Worm (Caenorhabditis elegans) whole organism, midembryonic: ENCODE measurements around the gene F32E10.8.
A peak's percentile ranks its signal among the peaks of the same experiment; 100 is the strongest.
"Not testable (repeated sequence)": the region's sequence is repeated elsewhere in the genome, so short reads cannot be mapped to it uniquely, and the experiment has no call there.

Experiments
- T22C8.4 ChIP-seq: fragments of 200-800 bp; sonication (Bioruptor generic); IDR thresholded peaks from 2 replicates; pipeline ENCODE4 v1.3.6; 2022; ENCODE audit warnings: missing genetic modification characterization, missing compliant biosample characterization
- cog-1 ChIP-seq: sonication (generic microtip); optimal IDR thresholded peaks from 2 replicates; lab custom pipeline; 2016; ENCODE audit warnings: missing genetic modification characterization, missing compliant biosample characterization
- flt-1 ChIP-seq: fragments of 200-800 bp; sonication (Bioruptor generic); IDR thresholded peaks from 2 replicates; pipeline ENCODE4 v1.3.6; 2022; ENCODE audit warnings: missing genetic modification characterization, missing compliant biosample characterization
- klf-2 ChIP-seq: fragments of 200-800 bp; sonication (Bioruptor generic); conservative IDR thresholded peaks from 2 replicates; pipeline ENCODE4 v1.3.6; 2022; ENCODE audit warnings: missing genetic modification reagents, missing genetic modification characterization, missing compliant biosample characterization
- med-1 ChIP-seq: sonication (generic microtip); optimal IDR thresholded peaks from 2 replicates; lab custom pipeline; 2017; ENCODE audit warnings: missing genetic modification characterization, mild to moderate bottlenecking, missing compliant biosample characterization, antibody characterized with exemption, missing genetic modification reagents; ENCODE audit not compliant: insufficient read depth
- ref-1 ChIP-seq: fragments of 200-800 bp; sonication (Bioruptor generic); conservative IDR thresholded peaks from 2 replicates; pipeline ENCODE4 v1.3.6; 2022; ENCODE audit warnings: missing genetic modification reagents, missing genetic modification characterization, missing compliant biosample characterization
- tab-1 ChIP-seq: fragments of 200-800 bp; sonication (Bioruptor generic); IDR thresholded peaks from 2 replicates; pipeline ENCODE4 v1.3.6; 2022; ENCODE audit warnings: missing genetic modification characterization, missing compliant biosample characterization
- ztf-23 ChIP-seq: fragments of 200-800 bp; sonication (Bioruptor generic); IDR thresholded peaks from 2 replicates; pipeline ENCODE4 v1.3.6; 2022; ENCODE audit warnings: missing genetic modification reagents, missing genetic modification characterization, missing compliant biosample characterization
- ztf-29 ChIP-seq: fragments of 200-800 bp; sonication (Bioruptor generic); IDR thresholded peaks from 2 replicates; pipeline ENCODE4 v1.3.6; 2022; ENCODE audit warnings: missing genetic modification reagents, missing genetic modification characterization, missing compliant biosample characterization

F32E10.8 gene

ce11 chrIV:7558653-7559052, 8.8 kb upstream of the F32E10.8 start:
- no peak for TF ChIP-seq ref-1
- TF ChIP-seq med-1 (GFP tag; lab: Kevin White, UChicago), result no peak
- no peak for TF ChIP-seq ztf-29 (GFP tag; lab: Robert Waterston, UW)
- no peak for TF ChIP-seq cog-1 (tag; lab: Kevin White, UChicago)
- no peak for TF ChIP-seq flt-1 (GFP tag; lab: Robert Waterston, UW)
- no peak for TF ChIP-seq T22C8.4 (GFP tag; lab: Robert Waterston, UW)
- no peak for TF ChIP-seq klf-2

ce11 chrIV:7559237-7559636, 8.2 kb upstream of the F32E10.8 start:
- no peak for TF ChIP-seq tab-1 (GFP tag; lab: Robert Waterston, UW)
- no peak for TF ChIP-seq cog-1 (tag; lab: Kevin White, UChicago)
- no peak for TF ChIP-seq med-1 (GFP tag; lab: Kevin White, UChicago)
- no peak for TF ChIP-seq ztf-23
- no peak for TF ChIP-seq klf-2
- TF ChIP-seq T22C8.4 (GFP tag; lab: Robert Waterston, UW), result no peak
- no peak for TF ChIP-seq ztf-29 (GFP tag; lab: Robert Waterston, UW)
- no peak for TF ChIP-seq ref-1
- TF ChIP-seq flt-1 (GFP tag; lab: Robert Waterston, UW), result no peak

- no peak for TF ChIP-seq ztf-23
- TF ChIP-seq T22C8.4 (GFP tag; lab: Robert Waterston, UW), result no peak
- TF ChIP-seq med-1 (GFP tag; lab: Kevin White, UChicago), result no peak
- TF ChIP-seq klf-2, result no peak
These were observed 5.7 kb upstream of the F32E10.8 start, which contains the start of gene ima-3 for ce11 chrIV:7561614-7562142. TSS of gene ima-3 (minus strand) at chrIV:7561664.

- not testable (repeated sequence) for TF ChIP-seq med-1 (GFP tag; lab: Kevin White, UChicago); cog-1 (tag; lab: Kevin White, UChicago); T22C8.4 (GFP tag; lab: Robert Waterston, UW)
These were observed 3.6 kb upstream of the F32E10.8 start, which contains the start of gene F32E10.9 for ce11 chrIV:7563850-7564249. TSS of gene F32E10.9 (minus strand) at chrIV:7563950.

- TF ChIP-seq ztf-23, result no peak
- TF ChIP-seq med-1 (GFP tag; lab: Kevin White, UChicago), result no peak
- no peak for TF ChIP-seq T22C8.4 (GFP tag; lab: Robert Waterston, UW)
- no peak for TF ChIP-seq ref-1
- no peak for TF ChIP-seq klf-2
- TF ChIP-seq flt-1 (GFP tag; lab: Robert Waterston, UW), result no peak
- TF ChIP-seq ztf-29 (GFP tag; lab: Robert Waterston, UW), result no peak
- no peak for TF ChIP-seq cog-1 (tag; lab: Kevin White, UChicago)
- no peak for TF ChIP-seq tab-1 (GFP tag; lab: Robert Waterston, UW)
These were observed 1.2 kb downstream of the F32E10.8 start, which contains the start of gene clec-180 for ce11 chrIV:7568593-7568992. TSS of gene clec-180 (plus strand) at chrIV:7568893.

DNA sequence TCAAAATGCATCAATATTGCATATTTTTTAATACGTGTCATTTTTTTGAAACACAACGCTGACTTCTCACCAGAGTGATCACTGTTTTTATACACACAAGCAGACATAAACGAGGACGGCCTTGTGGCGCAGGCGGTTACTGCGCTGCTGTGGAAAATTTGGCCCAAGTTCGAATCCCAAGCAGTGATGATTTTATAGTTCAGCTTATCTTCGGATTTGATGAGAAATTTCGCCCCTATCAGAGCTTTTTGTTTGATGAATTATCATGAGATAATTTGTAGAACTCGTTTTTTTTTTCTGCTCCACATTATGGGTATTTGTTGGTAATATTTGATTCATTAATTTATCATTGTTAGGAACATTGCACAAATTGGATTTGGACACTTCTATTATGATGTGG, 6.5 kb downstream of the F32E10.8 start:
- TF ChIP-seq ztf-29 (GFP tag; lab: Robert Waterston, UW), result peak; percentile 97
- TF ChIP-seq ref-1, result peak; percentile 92
- TF ChIP-seq flt-1 (GFP tag; lab: Robert Waterston, UW), result peak; percentile 97
- peak; percentile 96 for TF ChIP-seq ztf-23
- peak; percentile 89 for TF ChIP-seq cog-1 (tag; lab: Kevin White, UChicago)
- TF ChIP-seq med-1 (GFP tag; lab: Kevin White, UChicago), result peak; percentile 89
- peak; percentile 97 for TF ChIP-seq tab-1 (GFP tag; lab: Robert Waterston, UW)
- TF ChIP-seq klf-2, result peak; percentile 94
- peak; percentile 94 for TF ChIP-seq T22C8.4 (GFP tag; lab: Robert Waterston, UW)

- TF ChIP-seq T22C8.4 (GFP tag; lab: Robert Waterston, UW) (0 out of 2 replicates have a peak, but pooled peaks have one; percentile 8), tab-1 (GFP tag; lab: Robert Waterston, UW) (no peak), cog-1 (tag; lab: Kevin White, UChicago) (no peak), ztf-29 (GFP tag; lab: Robert Waterston, UW) (no peak), ztf-23 (no peak)
These were observed 7.9 kb downstream of the F32E10.8 start, which contains the start of gene cec-4 for ce11 chrIV:7575147-7575768. TSS of gene cec-4 (plus strand) at chrIV:7575718.

DNA sequence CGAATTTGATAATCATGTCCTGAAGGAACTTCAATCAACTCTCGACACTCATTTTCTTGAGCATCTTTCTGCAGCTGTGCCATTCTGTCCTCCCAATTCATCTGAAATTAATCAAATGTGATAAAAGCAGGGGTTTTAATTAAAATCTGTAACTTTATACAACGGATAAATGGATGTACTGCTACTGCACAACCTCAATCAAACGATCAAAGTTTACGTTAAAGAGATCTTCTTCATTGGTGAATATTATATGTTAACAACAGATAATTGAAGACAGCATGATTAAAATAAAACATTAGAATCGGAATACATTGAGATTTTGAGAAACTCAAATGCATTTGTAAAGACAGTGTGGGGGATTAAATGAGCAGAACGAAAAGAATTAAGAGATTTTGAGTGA, 10.9 kb downstream of the F32E10.8 start, which contains the start of gene F32E10.5:
TSS of gene F32E10.5 (minus strand) at position 101 of the 400 bp plus-strand sequence.
- no peak for TF ChIP-seq tab-1 (GFP tag; lab: Robert Waterston, UW)

- TF ChIP-seq cog-1 (tag; lab: Kevin White, UChicago), result peak; percentile 70
- TF ChIP-seq ztf-29 (GFP tag; lab: Robert Waterston, UW), result no peak
- TF ChIP-seq flt-1 (GFP tag; lab: Robert Waterston, UW), result peak; percentile 45; the same call in 1 of the 2 replicates
These were observed 12.7 kb downstream of the F32E10.8 start, which contains the start of the genes cec-5 and nol-10 for ce11 chrIV:7580062-7580614. TSS of gene cec-5 (minus strand) at chrIV:7580112. TSS of gene nol-10 (plus strand) at chrIV:7580597.

DNA sequence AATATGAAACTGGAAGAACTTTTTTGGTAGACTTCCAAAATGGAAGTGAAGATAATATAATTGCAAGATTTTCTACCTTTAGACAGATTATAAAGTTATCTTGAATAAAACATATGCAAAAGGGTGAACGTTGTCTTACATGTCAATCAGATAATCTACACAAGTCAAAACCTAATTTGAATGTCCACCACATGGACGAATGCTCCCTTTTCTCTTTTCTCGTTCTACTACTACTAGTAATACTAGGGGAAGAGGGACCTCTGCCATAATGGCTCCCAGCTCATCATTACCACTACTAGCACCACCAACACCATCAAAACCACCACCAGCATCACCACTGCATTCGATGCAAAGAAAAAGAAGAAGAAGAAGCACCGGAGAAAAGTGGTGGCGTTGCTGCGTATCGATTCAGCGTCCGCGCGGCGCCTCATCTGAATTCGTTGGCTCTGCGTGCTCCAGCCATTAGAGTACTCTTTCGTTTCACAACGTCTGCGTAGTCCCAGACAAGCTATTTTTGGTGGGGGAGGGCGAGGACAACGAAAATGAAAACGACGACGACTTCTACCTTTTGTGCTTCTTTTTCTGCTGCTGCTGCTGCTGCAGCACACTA, 18.0 kb downstream of the F32E10.8 start:
- no peak for TF ChIP-seq ztf-29 (GFP tag; lab: Robert Waterston, UW)
- no peak for TF ChIP-seq ref-1
- TF ChIP-seq cog-1 (tag; lab: Kevin White, UChicago), result no peak
- TF ChIP-seq T22C8.4 (GFP tag; lab: Robert Waterston, UW), result no peak
- TF ChIP-seq flt-1 (GFP tag; lab: Robert Waterston, UW), result no peak
